Worm (Caenorhabditis elegans): ENCODE data around the gene hcp-1.

hcp-1 gene

DNA sequence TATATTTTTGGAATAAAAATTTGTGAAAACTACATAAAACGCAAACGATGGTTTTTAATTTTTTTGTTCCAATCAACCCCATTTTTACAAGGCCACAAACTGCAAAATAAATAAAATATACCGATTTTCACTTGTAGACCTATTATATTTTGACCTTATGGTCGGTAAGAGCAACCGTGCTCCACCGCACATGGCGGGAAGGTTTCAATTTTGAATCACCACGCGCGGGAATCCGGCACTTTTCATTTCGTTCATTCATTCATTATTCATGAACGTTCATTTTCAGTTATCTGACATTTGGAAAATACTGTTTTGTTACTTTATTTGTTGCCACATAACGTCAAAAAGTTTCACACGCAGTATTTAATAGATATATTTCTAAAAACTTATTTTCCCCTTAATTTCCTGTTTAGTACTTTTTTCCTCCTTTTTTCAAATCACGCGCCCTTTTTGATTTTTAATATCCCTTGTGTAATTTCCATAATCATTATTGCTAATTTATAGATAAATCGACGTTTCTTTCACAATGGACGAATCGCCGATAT is at the start of gene hcp-1:
Gene hcp-1 (plus strand): TSS at position 495 of the 545 bp plus-strand sequence.
- TF ChIP-seq dao-5 (tag; optimal IDR thresholded peaks at IDR 0.05): no peak
- TF ChIP-seq W03F9.2 (tag; optimal IDR thresholded peaks at IDR 0.05): no peak
- TF ChIP-seq him-1 (tag; optimal IDR thresholded peaks at IDR 0.05): no peak

DNA sequence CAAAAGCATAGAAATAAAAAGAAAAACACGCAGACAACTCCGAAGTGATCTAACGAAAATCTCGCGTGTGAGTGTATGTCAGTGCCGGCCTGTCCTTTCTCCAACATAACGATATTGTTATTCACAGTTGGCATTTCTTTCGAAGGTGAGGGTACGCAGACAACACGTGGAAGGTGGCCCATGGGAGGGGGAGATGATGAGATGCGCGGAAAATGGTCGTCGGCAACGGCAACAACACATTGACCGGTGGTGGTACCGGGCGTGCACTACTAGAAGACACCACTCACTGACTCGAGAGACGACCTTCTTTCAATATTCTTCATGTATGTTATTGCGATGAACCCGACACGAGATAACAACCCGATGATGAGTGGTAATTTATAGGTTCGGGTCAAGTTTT is 49.0 kb upstream of the hcp-1 start:
- no peak for TF ChIP-seq W03F9.2 (tag; optimal IDR thresholded peaks at IDR 0.05)
- TF ChIP-seq him-1 (tag; optimal IDR thresholded peaks at IDR 0.05): no peak
- TF ChIP-seq dao-5 (tag; optimal IDR thresholded peaks at IDR 0.05): no peak

- TF ChIP-seq dao-5 (tag; optimal IDR thresholded peaks at IDR 0.05): no peak
- no peak for TF ChIP-seq W03F9.2 (tag; optimal IDR thresholded peaks at IDR 0.05)
- TF ChIP-seq him-1 (tag; optimal IDR thresholded peaks at IDR 0.05): no peak
These were observed 47.4 kb upstream of the hcp-1 start, which contains the start of gene dre-1 for ce11 chrV:6546450-6547171. TSS of gene dre-1 (minus strand) at chrV:6546500.

DNA sequence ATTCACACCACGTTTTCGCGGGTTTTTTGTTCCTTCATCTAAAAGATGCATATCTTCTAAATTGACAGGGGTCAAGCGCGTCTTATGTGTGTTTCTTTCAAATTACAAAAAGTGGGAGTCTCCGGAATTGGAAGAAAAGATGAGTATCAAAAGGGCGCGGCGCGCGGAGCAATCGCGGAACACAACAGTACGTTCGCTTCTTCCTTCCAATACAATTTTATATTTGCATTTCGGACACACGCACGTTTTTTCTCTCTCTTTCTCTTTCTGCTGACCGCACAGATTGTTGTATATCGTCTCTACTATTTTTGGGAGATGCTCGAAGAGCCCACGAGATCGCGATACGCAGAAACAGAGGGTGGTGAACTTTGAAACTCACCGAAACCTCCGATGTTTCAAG is 45.7 kb upstream of the hcp-1 start:
- no peak for TF ChIP-seq dao-5 (tag; optimal IDR thresholded peaks at IDR 0.05)
- TF ChIP-seq W03F9.2 (tag; optimal IDR thresholded peaks at IDR 0.05): no peak
- TF ChIP-seq him-1 (tag; optimal IDR thresholded peaks at IDR 0.05): no peak

DNA sequence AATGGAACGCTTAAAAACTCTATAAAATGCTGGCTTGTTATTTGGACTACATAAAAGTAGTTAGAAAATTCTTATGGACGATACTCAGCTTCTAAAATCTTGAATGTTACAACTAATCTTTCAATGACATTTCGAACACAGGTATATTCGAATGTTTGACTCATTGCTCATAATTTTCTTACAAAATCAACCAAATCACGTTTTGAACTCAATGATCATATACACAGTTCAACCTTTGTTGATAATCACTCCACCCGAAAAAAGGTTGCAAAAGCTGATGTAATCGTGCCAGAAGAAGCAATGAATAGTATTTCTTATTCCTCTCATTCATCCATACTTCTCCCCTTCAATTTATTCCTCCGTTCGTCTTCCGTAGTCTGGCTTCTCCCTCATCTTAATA is 44.8 kb upstream of the hcp-1 start, which contains the start of gene K04A8.20:
Gene K04A8.20 (plus strand): TSS at position 301 of the 400 bp plus-strand sequence.
- no peak for TF ChIP-seq him-1 (tag; optimal IDR thresholded peaks at IDR 0.05)
- no peak for TF ChIP-seq dao-5 (tag; optimal IDR thresholded peaks at IDR 0.05)
- no peak for TF ChIP-seq W03F9.2 (tag; optimal IDR thresholded peaks at IDR 0.05)

ce11 chrV:6549871-6550270 is 44.1 kb upstream of the hcp-1 start, which contains the start of gene lipl-4:
TSS of gene lipl-4 (plus strand) at chrV:6550171.
- TF ChIP-seq him-1 (tag; optimal IDR thresholded peaks at IDR 0.05) (no peak), W03F9.2 (tag; optimal IDR thresholded peaks at IDR 0.05) (no peak), dao-5 (tag; optimal IDR thresholded peaks at IDR 0.05) (no peak)

- TF ChIP-seq W03F9.2 (tag; optimal IDR thresholded peaks at IDR 0.05): no peak
- TF ChIP-seq dao-5 (tag; optimal IDR thresholded peaks at IDR 0.05): peak; percentile 26
These were observed 42.1 kb upstream of the hcp-1 start, which contains the start of gene twk-10 for ce11 chrV:6551707-6552390. TSS of gene twk-10 (plus strand) at chrV:6552340.

ce11 chrV:6554308-6554707 is 39.7 kb upstream of the hcp-1 start, which contains the start of gene K04A8.19:
TSS of gene K04A8.19 (minus strand) at chrV:6554408.
- TF ChIP-seq dao-5 (tag; optimal IDR thresholded peaks at IDR 0.05): no peak
- no peak for TF ChIP-seq W03F9.2 (tag; optimal IDR thresholded peaks at IDR 0.05)
- no peak for TF ChIP-seq him-1 (tag; optimal IDR thresholded peaks at IDR 0.05)

- TF ChIP-seq him-1 (tag; optimal IDR thresholded peaks at IDR 0.05) (no peak), dao-5 (tag; optimal IDR thresholded peaks at IDR 0.05) (no peak), W03F9.2 (tag; optimal IDR thresholded peaks at IDR 0.05) (no peak)
These were observed 37.0 kb upstream of the hcp-1 start, which contains the start of gene spp-27 for ce11 chrV:6557035-6557434. TSS of gene spp-27 (minus strand) at chrV:6557135.

DNA sequence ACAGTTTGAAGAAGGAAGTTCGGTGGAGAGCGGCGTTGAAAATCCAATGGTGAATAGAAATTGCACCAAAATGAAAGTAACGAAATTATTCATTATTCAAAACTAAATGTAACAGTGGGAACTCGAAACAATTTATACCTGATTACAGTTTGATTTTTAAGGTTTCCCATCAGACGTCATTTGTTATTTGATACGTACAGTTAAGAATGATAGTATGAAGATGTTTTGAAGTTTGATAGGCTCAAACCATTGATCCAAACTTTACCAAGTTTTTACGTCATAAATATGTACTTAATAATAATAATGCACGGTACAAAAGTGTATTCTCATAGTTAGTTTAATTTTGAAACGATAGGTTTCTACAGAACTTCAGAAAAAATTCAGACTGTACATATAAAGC is 35.9 kb upstream of the hcp-1 start, which contains the start of gene spp-20:
Gene spp-20 (minus strand): TSS at position 101 of the 400 bp plus-strand sequence.
- TF ChIP-seq dao-5 (tag; optimal IDR thresholded peaks at IDR 0.05) (no peak), W03F9.2 (tag; optimal IDR thresholded peaks at IDR 0.05) (no peak), him-1 (tag; optimal IDR thresholded peaks at IDR 0.05) (no peak)

ce11 chrV:6559105-6559504 is 34.9 kb upstream of the hcp-1 start, which contains the start of gene spp-26:
TSS of gene spp-26 (minus strand) at chrV:6559205.
- no peak for TF ChIP-seq dao-5 (tag; optimal IDR thresholded peaks at IDR 0.05)
- no peak for TF ChIP-seq W03F9.2 (tag; optimal IDR thresholded peaks at IDR 0.05)
- no peak for TF ChIP-seq him-1 (tag; optimal IDR thresholded peaks at IDR 0.05)

ce11 chrV:6559585-6559984 is 34.4 kb upstream of the hcp-1 start:
- TF ChIP-seq dao-5 (tag; optimal IDR thresholded peaks at IDR 0.05): peak; percentile 21
- TF ChIP-seq him-1 (tag; optimal IDR thresholded peaks at IDR 0.05): no peak

ce11 chrV:6561592-6561991 is 32.4 kb upstream of the hcp-1 start, which contains the start of gene spp-19:
TSS of gene spp-19 (minus strand) at chrV:6561692.
- TF ChIP-seq dao-5 (tag; optimal IDR thresholded peaks at IDR 0.05): no peak
- TF ChIP-seq W03F9.2 (tag; optimal IDR thresholded peaks at IDR 0.05): no peak
- no peak for TF ChIP-seq him-1 (tag; optimal IDR thresholded peaks at IDR 0.05)

All from whole organism, L4/young adult.